Fruit fly (Drosophila melanogaster) whole organism, wandering third instar larva: Measurements from ENCODE around the gene Tlk.

Experiments used
- Abd-B ChIP-seq: fragments of >200 bp; optimal IDR thresholded peaks from 2 replicates; lab custom pipeline; 2017; ENCODE audit warnings: missing biosample characterization, missing genetic modification characterization
- dl ChIP-seq, 2 experiments: fragments of 175-275, 200-275 bp in 1 of 2; fragments of 200-275 bp in 1 of 2; sonication (Bioruptor generic); optimal IDR thresholded peaks; lab custom pipeline; 2018; ENCODE audit warnings: mild to moderate bottlenecking in 2 of 2, missing biosample characterization in 2 of 2, missing genetic modification characterization in 2 of 2, moderate library complexity in 2 of 2; ENCODE audit not compliant: partially characterized antibody in 2 of 2, insufficient read depth in 1 of 2
- h ChIP-seq: fragments of 200-800 bp; sonication (Bioruptor generic); optimal IDR thresholded peaks from 3 replicates; lab custom pipeline; 2016; ENCODE audit warnings: missing biosample characterization, mild to moderate bottlenecking, missing genetic modification characterization
- tai ChIP-seq: sonication (Bioruptor generic); optimal IDR thresholded peaks from 2 replicates; lab custom pipeline; 2016; ENCODE audit warnings: missing biosample characterization, missing genetic modification characterization

- TF ChIP-seq tai, result no peak
- no peak for TF ChIP-seq h
- no peak for TF ChIP-seq Abd-B (GFP tag; lab: Kevin White, UChicago)
- peak in 1 of 2 experiments; percentile 81 for TF ChIP-seq dl (GFP tag; optimal IDR thresholded peaks at IDR 0.05; lab: Kevin White, UChicago; ENCODE audit: insufficient read depth in 1 of 2, partially characterized antibody in 2 of 2)
Observed at dm6 chrX:3676469-3677155, 43.2 kb upstream of the Tlk start.
